Comparison of ENCODE assay signal across 3 worm cellular contexts in genomic region chrV:4651480-4651879, ce11.
TF ChIP-seq lines count a peak whose summit lies in the region.

No protein-coding gene starts in this region.

TF ChIP-seq in whole organism, L1 larva, 84 proteins besides CTCF, POLR2A, EP300 and RAD21 (continued from another document):
- no peak for TF ChIP-seq mab-9 (GFP tag; IDR thresholded peaks at IDR 0.05; lab: Robert Waterston, UW)
- peak in 3 of 6 experiments; percentile 15 to 54 (median 48) for TF ChIP-seq elt-3 (tag; optimal IDR thresholded peaks at IDR 0.05; lab: Kevin White, UChicago)
- TF ChIP-seq efl-1 (optimal IDR thresholded peaks at IDR 0.05; lab: Kevin White, UChicago), result no peak
- TF ChIP-seq efl-1 (GFP tag; optimal IDR thresholded peaks at IDR 0.05 in 1 of 2; lab: Kevin White, UChicago), result peak in 1 of 2 experiments; percentile 45

TF ChIP-seq in whole organism, L2 larva, 48 proteins besides CTCF, POLR2A, EP300 and RAD21 (continued from another document):
- TF ChIP-seq ztf-4 (tag; optimal IDR thresholded peaks at IDR 0.05; lab: Kevin White, UChicago), result no peak

TF ChIP-seq in whole organism, L3 larva, 47 proteins besides CTCF, POLR2A, EP300 and RAD21 (continued from another document):
- no peak for TF ChIP-seq hmg-11 (tag; optimal IDR thresholded peaks at IDR 0.05; lab: Kevin White, UChicago)
- no peak for TF ChIP-seq egl-27 (tag; optimal IDR thresholded peaks at IDR 0.05; lab: Kevin White, UChicago)
- TF ChIP-seq nhr-77 (tag; optimal IDR thresholded peaks at IDR 0.05; lab: Kevin White, UChicago), result no peak
- TF ChIP-seq ceh-16 (tag; optimal IDR thresholded peaks at IDR 0.05; lab: Kevin White, UChicago), result no peak
- TF ChIP-seq nhr-237 (tag; optimal IDR thresholded peaks at IDR 0.05; lab: Kevin White, UChicago), result no peak
- TF ChIP-seq mml-1 (tag; optimal IDR thresholded peaks at IDR 0.05; lab: Kevin White, UChicago), result no peak
- TF ChIP-seq ZK546.5 (tag; optimal IDR thresholded peaks at IDR 0.05; lab: Kevin White, UChicago), result no peak
- peak; percentile 33 for TF ChIP-seq elt-1 (tag; optimal IDR thresholded peaks at IDR 0.05; lab: Kevin White, UChicago)
- TF ChIP-seq lsy-12 (tag; optimal IDR thresholded peaks at IDR 0.05; lab: Kevin White, UChicago), result no peak
- no peak for TF ChIP-seq lin-15B (tag; optimal IDR thresholded peaks at IDR 0.05; lab: Kevin White, UChicago)
- TF ChIP-seq sea-2 (GFP tag; optimal IDR thresholded peaks at IDR 0.05; lab: Kevin White, UChicago), result no peak
- TF ChIP-seq nfya-1 (tag; optimal IDR thresholded peaks at IDR 0.05; lab: Kevin White, UChicago; ENCODE audit: insufficient read depth), result peak; percentile 2
- peak; percentile 40 for TF ChIP-seq elt-2 (tag; optimal IDR thresholded peaks at IDR 0.05; lab: Kevin White, UChicago)
- no peak for TF ChIP-seq zag-1 (tag; optimal IDR thresholded peaks at IDR 0.05; lab: Kevin White, UChicago)
- no peak for TF ChIP-seq pha-4 (tag; optimal IDR thresholded peaks at IDR 0.05; lab: Kevin White, UChicago)
- TF ChIP-seq unc-39 (tag; optimal IDR thresholded peaks at IDR 0.05; lab: Kevin White, UChicago), result no peak
- no peak for TF ChIP-seq nhr-23 (tag; optimal IDR thresholded peaks at IDR 0.05; lab: Kevin White, UChicago)
- no peak for TF ChIP-seq skn-1 (tag; optimal IDR thresholded peaks at IDR 0.05; lab: Kevin White, UChicago)
- TF ChIP-seq ztf-11 (tag; optimal IDR thresholded peaks at IDR 0.05; lab: Kevin White, UChicago), result no peak
- no peak for TF ChIP-seq nhr-28 (tag; optimal IDR thresholded peaks at IDR 0.05; lab: Kevin White, UChicago)
- TF ChIP-seq ceh-28 (tag; optimal IDR thresholded peaks at IDR 0.05; lab: Kevin White, UChicago), result no peak
- no peak for TF ChIP-seq egl-5 (tag; optimal IDR thresholded peaks at IDR 0.05; lab: Kevin White, UChicago)
- TF ChIP-seq pqm-1 (tag; optimal IDR thresholded peaks at IDR 0.05; lab: Kevin White, UChicago), result no peak
- TF ChIP-seq fkh-10 (GFP tag; optimal IDR thresholded peaks at IDR 0.05; lab: Kevin White, UChicago), result no peak
- no peak for TF ChIP-seq aly-2 (tag; optimal IDR thresholded peaks at IDR 0.05; lab: Kevin White, UChicago)
